Fruit fly (Drosophila melanogaster): ENCODE results near the gene CG7208.

CG7208 gene

dm6 chr3R:18168929-18169350, 16.6 kb downstream of the CG7208 start (continued):
- no peak for TF ChIP-seq CG10209 (GFP tag; optimal IDR thresholded peaks at IDR 0.05)
- no peak for TF ChIP-seq ind (GFP tag; optimal IDR thresholded peaks at IDR 0.05)
- TF ChIP-seq CG34422 (GFP tag; IDR thresholded peaks at IDR 0.05), result 0 out of 3 replicates have a peak, but pooled peaks have one; percentile 36
- TF ChIP-seq cato (GFP tag; optimal IDR thresholded peaks at IDR 0.05; ENCODE audit: borderline replicate concordance), result no peak
- TF ChIP-seq CG10366 (GFP tag; IDR thresholded peaks at IDR 0.05), result no peak
- no peak for TF ChIP-seq CG12769 (tag; optimal IDR thresholded peaks at IDR 0.05)
- peak in 1 of 2 experiments; percentile 2 for TF ChIP-seq chif (GFP tag; optimal IDR thresholded peaks at IDR 0.05)
- TF ChIP-seq CG5245 (GFP tag; optimal IDR thresholded peaks at IDR 0.05), result no peak
- TF ChIP-seq disco-r (GFP tag; optimal IDR thresholded peaks at IDR 0.05), result no peak
- TF ChIP-seq onecut (GFP tag; IDR thresholded peaks at IDR 0.05), result no peak
- no peak for TF ChIP-seq CG17912 (GFP tag; optimal IDR thresholded peaks at IDR 0.05)
- peak; percentile 28; the same call in 1 of the 3 replicates for TF ChIP-seq row (GFP tag; IDR thresholded peaks at IDR 0.05)
- TF ChIP-seq CG12219 (GFP tag; optimal IDR thresholded peaks at IDR 0.05), result peak; percentile 37

dm6 chr3R:18168398-18168797, 17.1 kb downstream of the CG7208 start:
- TF ChIP-seq CG5180 (GFP tag; optimal IDR thresholded peaks at IDR 0.05) (peak; percentile 13), vvl (GFP tag; IDR thresholded peaks at IDR 0.05) (peak; percentile 62), pfk (GFP tag; optimal IDR thresholded peaks at IDR 0.05) (peak; percentile 4), pzg (GFP tag; optimal IDR thresholded peaks at IDR 0.05) (peak; percentile 28), Max (GFP tag; optimal IDR thresholded peaks at IDR 0.05) (no peak), Med (GFP tag) (peak; percentile 89), CG9817 (tag; optimal IDR thresholded peaks at IDR 0.05) (peak; percentile 44), Side (GFP tag; optimal IDR thresholded peaks at IDR 0.05) (peak; percentile 18), YL-1 (GFP tag; optimal IDR thresholded peaks at IDR 0.05) (no peak), yki (optimal IDR thresholded peaks at IDR 0.05) (peak; percentile 88), CG9876 (GFP tag; optimal IDR thresholded peaks at IDR 0.05) (peak; percentile 2), ap (GFP tag; IDR thresholded peaks at IDR 0.05) (no peak), shn (GFP tag; optimal IDR thresholded peaks at IDR 0.05) (no peak), pan (optimal IDR thresholded peaks at IDR 0.05) (no peak), pan (GFP tag; optimal IDR thresholded peaks at IDR 0.05 in 1 of 2, IDR thresholded peaks at IDR 0.05 in 1 of 2) (peak in 1 of 2 experiments; percentile 27), sob (GFP tag; IDR thresholded peaks at IDR 0.05) (peak; percentile 54), zen2 (GFP tag; IDR thresholded peaks at IDR 0.05; ENCODE audit: partially characterized antibody) (peak; percentile 25; the same call in 1 of the 3 replicates), CG16813 (GFP tag; IDR thresholded peaks at IDR 0.05; ENCODE audit: partially characterized antibody) (no peak), cwo (GFP tag; optimal IDR thresholded peaks at IDR 0.05) (peak; percentile 7), sisA (GFP tag; IDR thresholded peaks at IDR 0.05) (no peak), CG3847 (GFP tag; IDR thresholded peaks at IDR 0.05) (0 out of 2 replicates have a peak, but pooled peaks have one; percentile 38), CHES-1-like (GFP tag; optimal IDR thresholded peaks at IDR 0.05) (peak; percentile 3), Tbp (GFP tag; optimal IDR thresholded peaks at IDR 0.05) (no peak), CG34422 (GFP tag; IDR thresholded peaks at IDR 0.05) (0 out of 3 replicates have a peak, but pooled peaks have one; percentile 17), CG4854 (GFP tag; optimal IDR thresholded peaks at IDR 0.05) (no peak), Ets65A (GFP tag) (peak; percentile 34), CG18619 (GFP tag; optimal IDR thresholded peaks at IDR 0.05) (no peak), CG12071 (GFP tag; optimal IDR thresholded peaks at IDR 0.05) (no peak), CG4328 (GFP tag; optimal IDR thresholded peaks at IDR 0.05) (peak; percentile 36), CG7839 (tag; optimal IDR thresholded peaks at IDR 0.05) (peak; percentile 23), zfh2 (GFP tag; optimal IDR thresholded peaks at IDR 0.05) (peak; percentile 50), p53 (GFP tag; optimal IDR thresholded peaks at IDR 0.05) (no peak), Aef1 (GFP tag; IDR thresholded peaks at IDR 0.05) (no peak), CG6689 (GFP tag; IDR thresholded peaks at IDR 0.05) (0 out of 2 replicates have a peak, but pooled peaks have one; percentile 11), CG2712 (tag; optimal IDR thresholded peaks at IDR 0.05) (no peak), CG12744 (GFP tag; optimal IDR thresholded peaks at IDR 0.05) (no peak), CG13424 (tag; optimal IDR thresholded peaks at IDR 0.05) (peak; percentile 51), nerfin-1 (tag; optimal IDR thresholded peaks at IDR 0.05) (no peak), hb (GFP tag; IDR thresholded peaks at IDR 0.05; ENCODE audit: partially characterized antibody) (no peak)
